Worm (Caenorhabditis elegans) whole organism, mixed stage, embryonic: ENCODE data around the gene R04E5.7.

Experiments used
- cnd-1 ChIP-seq: fragments of 200-800 bp; sonication (Bioruptor generic); optimal IDR thresholded peaks from 2 replicates; lab custom pipeline; 2018; ENCODE audit warnings: mild to moderate bottlenecking, missing genetic modification characterization, missing compliant biosample characterization
- drap-1 ChIP-seq: fragments of 200-800 bp; sonication (Bioruptor generic); optimal IDR thresholded peaks from 3 replicates; lab custom pipeline; 2018; ENCODE audit warnings: mild to moderate bottlenecking, missing genetic modification characterization, missing compliant biosample characterization
- elt-1 ChIP-seq: sonication (generic microtip); optimal IDR thresholded peaks from 2 replicates; lab custom pipeline; 2017; ENCODE audit warnings: missing genetic modification characterization, mild to moderate bottlenecking, missing compliant biosample characterization, antibody characterized with exemption, moderate library complexity, borderline replicate concordance; ENCODE audit not compliant: insufficient read depth
- mep-1 ChIP-seq: fragments of 150-350 bp; optimal IDR thresholded peaks from 2 replicates; lab custom pipeline; 2017; ENCODE audit warnings: missing biosample characterization, missing genetic modification reagents, missing genetic modification characterization, inconsistent platforms
- nhr-12 ChIP-seq: fragments of 150-350 bp; optimal IDR thresholded peaks from 2 replicates; lab custom pipeline; 2014; ENCODE audit warnings: missing biosample characterization, missing genetic modification characterization
- nhr-28 ChIP-seq: fragments of 150-350 bp; optimal IDR thresholded peaks from 2 replicates; lab custom pipeline; 2014; ENCODE audit warnings: missing biosample characterization, missing genetic modification characterization
- unc-39 ChIP-seq: fragments of 150-350 bp; optimal IDR thresholded peaks from 2 replicates; lab custom pipeline; 2014; ENCODE audit warnings: missing biosample characterization, missing genetic modification characterization

DNA sequence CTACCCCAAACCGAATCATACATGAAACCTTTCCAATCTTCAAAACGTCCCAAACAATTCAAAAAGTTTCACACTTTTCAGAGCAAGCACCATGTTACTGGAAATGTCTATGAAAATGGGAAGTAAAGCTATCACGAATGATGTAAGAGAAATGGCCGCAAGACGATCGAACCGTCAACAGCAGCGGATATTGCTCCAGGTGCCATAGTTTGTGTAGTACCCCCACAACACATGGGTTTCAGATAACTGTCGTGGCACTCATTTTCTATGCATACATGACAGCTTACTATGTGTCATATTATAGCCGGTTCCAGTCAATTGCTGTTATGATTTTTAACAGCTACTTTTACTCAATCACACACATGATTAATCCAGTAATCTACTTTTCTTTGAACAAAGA is 12.8 kb downstream of the R04E5.7 start, which contains the start of gene ZK721.3:
- TF ChIP-seq nhr-28 (no peak), nhr-12 (tag; lab: Kevin White, UChicago) (no peak), mep-1 (tag; lab: Kevin White, UChicago) (no peak), drap-1 (no peak), unc-39 (tag; lab: Kevin White, UChicago) (no peak), elt-1 (tag; lab: Kevin White, UChicago) (no peak), cnd-1 (no peak)
